Worm (Caenorhabditis elegans) whole organism, young adult: ENCODE results near the gene T13C5.2.
A peak's percentile ranks its signal among the peaks of the same experiment; 100 is the strongest.

Experiments
- die-1 ChIP-seq: sonication (generic microtip); optimal IDR thresholded peaks from 2 replicates; lab custom pipeline; 2016; ENCODE audit warnings: missing genotype, mild to moderate bottlenecking, missing genetic modification characterization, missing compliant biosample characterization
- ekl-4 ChIP-seq: fragments of 200-800 bp; sonication (Bioruptor generic); IDR thresholded peaks from 2 replicates; pipeline ENCODE4 v1.3.6; 2022; ENCODE audit warnings: missing genetic modification reagents, missing genetic modification characterization, missing compliant biosample characterization
- hmg-1.2 ChIP-seq: fragments of 200-800 bp; sonication (Bioruptor generic); IDR thresholded peaks from 2 replicates; pipeline ENCODE4 v1.3.6; 2022; ENCODE audit warnings: missing genetic modification reagents, missing genetic modification characterization, missing compliant biosample characterization
- lag-1 ChIP-seq: fragments of 200-800 bp; sonication (Bioruptor generic); IDR thresholded peaks from 2 replicates; pipeline ENCODE4 v1.3.6; 2022; ENCODE audit warnings: missing genetic modification reagents, missing genetic modification characterization, missing compliant biosample characterization
- mcd-1 ChIP-seq: fragments of 200-800 bp; sonication (Bioruptor generic); IDR thresholded peaks from 2 replicates; pipeline ENCODE4 v1.3.6; 2022; ENCODE audit warnings: missing genetic modification reagents, missing genetic modification characterization, missing compliant biosample characterization
- nhr-120 ChIP-seq: fragments of 200-800 bp; sonication (Bioruptor generic); IDR thresholded peaks from 2 replicates; pipeline ENCODE4 v1.3.6; 2022; ENCODE audit warnings: missing genetic modification characterization, missing compliant biosample characterization
- rpc-1 ChIP-seq, 2 experiments: fragments of 150-350 bp in 1 of 2; sonication (generic microtip) in 1 of 2; optimal IDR thresholded peaks; 2 replicates each; lab custom pipeline; 2014 to 2018; ENCODE audit warnings: missing biosample characterization in 1 of 2, missing genetic modification characterization in 1 of 2, missing genetic modification reagents in 1 of 2, missing genotype in 1 of 2
- sdz-38 ChIP-seq: sonication (generic microtip); optimal IDR thresholded peaks from 2 replicates; lab custom pipeline; 2016; ENCODE audit warnings: missing genotype, missing genetic modification characterization, missing compliant biosample characterization
- snpc-4 ChIP-seq, 5 experiments: fragments of 150-350 bp in 1 of 5; sonication (generic microtip) in 4 of 5; optimal IDR thresholded peaks; 2 replicates each; lab custom pipeline; 2014 to 2018; ENCODE audit warnings: missing genetic modification characterization in 5 of 5, missing biosample characterization in 3 of 5, antibody characterized with exemption in 2 of 5, mild to moderate bottlenecking in 2 of 5, missing compliant biosample characterization in 2 of 5, missing genotype in 2 of 5, moderate library complexity in 2 of 5, missing genetic modification reagents in 1 of 5

The T13C5.2 gene

DNA sequence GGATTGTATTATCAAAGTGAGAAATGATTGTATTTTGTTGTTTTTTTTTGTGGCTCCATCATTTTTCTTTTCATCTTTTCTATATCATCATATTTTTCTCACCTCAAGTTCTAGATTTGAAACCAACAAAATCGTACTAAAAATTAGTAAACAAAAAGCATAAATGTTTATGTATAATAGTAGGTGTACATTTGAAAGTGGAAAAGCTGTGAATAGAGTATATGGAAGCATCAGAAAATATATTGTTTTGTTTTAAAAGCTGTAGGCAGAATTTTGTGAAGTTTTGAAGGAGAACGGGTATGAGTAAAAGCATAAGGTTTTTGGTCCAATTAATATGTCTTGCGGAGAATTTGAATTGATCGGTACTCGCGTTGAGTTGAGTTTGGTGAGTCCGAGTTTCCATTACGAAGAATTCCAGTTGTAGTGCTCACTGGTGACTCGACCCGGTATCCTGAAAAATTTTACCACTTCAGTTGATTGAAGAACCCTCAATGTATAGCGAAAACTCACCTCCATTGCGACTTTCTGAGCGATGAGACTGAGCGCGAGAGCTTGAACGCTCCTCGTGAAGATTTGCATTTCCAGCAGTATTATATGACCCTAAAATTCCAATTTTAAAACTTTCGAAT, 48.3 kb downstream of the T13C5.2 start, which contains the start of gene C14F11.4:
Gene C14F11.4 (minus strand): TSS at position 51 of the 629 bp plus-strand sequence.
- TF ChIP-seq lag-1: no peak
- 0 out of 2 replicates have a peak, but pooled peaks have one; percentile 7 for TF ChIP-seq hmg-1.2 (GFP tag; lab: Robert Waterston, UW)
- TF ChIP-seq ekl-4 (GFP tag; lab: Robert Waterston, UW): 0 out of 2 replicates have a peak, but pooled peaks have one; percentile 34
- TF ChIP-seq mcd-1: 0 out of 2 replicates have a peak, but pooled peaks have one; percentile 12
- TF ChIP-seq nhr-120 (GFP tag; lab: Robert Waterston, UW): 0 out of 2 replicates have a peak, but pooled peaks have one; percentile 62
- TF ChIP-seq, all 124 proteins: peak for 4

DNA sequence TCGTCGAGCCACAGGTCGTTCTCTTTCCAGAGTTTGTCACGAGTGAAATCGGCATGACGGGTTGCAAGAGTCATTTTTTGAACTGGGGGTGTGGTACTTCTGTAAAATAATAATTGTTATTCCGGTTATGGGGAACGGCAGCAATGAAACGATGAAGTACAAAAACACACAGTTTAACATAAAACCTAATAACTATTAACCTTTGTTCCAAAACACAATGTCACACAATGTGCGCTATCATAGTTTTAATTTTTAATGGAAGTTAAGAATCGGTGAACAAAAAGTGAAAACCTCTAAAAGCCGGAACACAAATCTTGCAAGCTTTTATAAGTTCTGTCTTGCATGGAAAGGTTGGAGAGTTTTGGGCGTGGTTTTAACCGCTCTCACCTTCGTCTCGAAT, 50.6 kb downstream of the T13C5.2 start, which contains the start of gene hsp-43:
Gene hsp-43 (minus strand): TSS at position 101 of the 400 bp plus-strand sequence.
- TF ChIP-seq rpc-1 (optimal IDR thresholded peaks at IDR 0.05; lab: Kevin White, UChicago): no peak
- TF ChIP-seq rpc-1 (tag; optimal IDR thresholded peaks at IDR 0.05; lab: Kevin White, UChicago): no peak
- no peak for TF ChIP-seq lag-1
- no peak for TF ChIP-seq die-1 (tag; lab: Kevin White, UChicago)
- TF ChIP-seq sdz-38 (tag; lab: Kevin White, UChicago): no peak
- no peak for TF ChIP-seq snpc-4 (GFP tag; optimal IDR thresholded peaks at IDR 0.05; lab: Kevin White, UChicago)
- TF ChIP-seq snpc-4 (tag; optimal IDR thresholded peaks at IDR 0.05; lab: Kevin White, UChicago): no peak
- TF ChIP-seq, all 124 proteins: peak for 0
